Fruit fly (Drosophila melanogaster) whole organism, wandering third instar larva: ENCODE measurements around the gene CG10096.

Experiments used
- br ChIP-seq: fragments of 200-800 bp; sonication (Bioruptor generic); optimal IDR thresholded peaks from 2 replicates; lab custom pipeline; 2016; ENCODE audit warnings: missing biosample characterization, missing genetic modification characterization
- fru ChIP-seq: fragments of 200-800 bp; sonication (Bioruptor generic); optimal IDR thresholded peaks from 3 replicates; lab custom pipeline; 2016; ENCODE audit warnings: missing biosample characterization, mild to moderate bottlenecking, missing genetic modification characterization
- pan ChIP-seq: fragments of >200 bp; optimal IDR thresholded peaks from 2 replicates; lab custom pipeline; 2017
- psq ChIP-seq: fragments of 200-800 bp; sonication (Bioruptor generic); optimal IDR thresholded peaks from 3 replicates; lab custom pipeline; 2017; ENCODE audit warnings: missing biosample characterization, mild to moderate bottlenecking, missing genetic modification characterization, moderate library complexity
- rgr ChIP-seq: fragments of 200-800 bp; sonication (Bioruptor generic); optimal IDR thresholded peaks from 3 replicates; lab custom pipeline; 2016; ENCODE audit warnings: missing biosample characterization, mild to moderate bottlenecking, missing genetic modification characterization
- sv ChIP-seq: fragments of 200-800 bp; sonication (Bioruptor generic); optimal IDR thresholded peaks from 3 replicates; lab custom pipeline; 2016; ENCODE audit warnings: missing biosample characterization, missing genetic modification characterization
- usp ChIP-seq: fragments of >200 bp; optimal IDR thresholded peaks from 2 replicates; lab custom pipeline; 2017; ENCODE audit warnings: missing biosample characterization, missing genetic modification characterization

dm6 chr3R:12398054-12398453 is 2.3 kb upstream of the CG10096 start:
- TF ChIP-seq usp (no peak), pan (lab: Kevin White, UChicago) (no peak), sv (no peak), br (GFP tag; lab: Kevin White, UChicago) (no peak), fru (GFP tag; lab: Kevin White, UChicago) (no peak), rgr (GFP tag; lab: Kevin White, UChicago) (no peak), psq (GFP tag; lab: Kevin White, UChicago) (no peak)
